Worm (Caenorhabditis elegans) whole organism, L4 larva: ENCODE data around the gene srg-65.

ENCODE experiments used
- T26A8.4 ChIP-seq: fragments of 200-800 bp; sonication (Bioruptor generic); IDR thresholded peaks from 2 replicates; pipeline ENCODE4 v1.3.6; 2022; ENCODE audit warnings: missing genetic modification characterization, missing compliant biosample characterization
- ZK337.2 ChIP-seq: fragments of 200-800 bp; sonication (Bioruptor generic); IDR thresholded peaks from 2 replicates; pipeline ENCODE4 v1.3.6; 2022; ENCODE audit warnings: missing genetic modification reagents, missing genetic modification characterization, missing compliant biosample characterization
- aha-1 ChIP-seq: fragments of 150-350 bp; peaks from one replicate; lab custom pipeline; 2014; ENCODE audit warnings: missing biosample characterization, missing genetic modification characterization
- ceh-32 ChIP-seq: sonication (generic microtip); optimal IDR thresholded peaks from 2 replicates; lab custom pipeline; 2016; ENCODE audit warnings: mild to moderate bottlenecking, missing genetic modification characterization, missing compliant biosample characterization; ENCODE audit not compliant: poor library complexity
- ceh-62 ChIP-seq: sonication (generic microtip); optimal IDR thresholded peaks from 2 replicates; lab custom pipeline; 2017; ENCODE audit warnings: missing biosample characterization, missing genetic modification characterization
- ces-1 ChIP-seq: fragments of 150-350 bp; sonication (generic microtip); optimal IDR thresholded peaks from 4 replicates; lab custom pipeline; 2014; ENCODE audit warnings: missing biosample characterization, missing genetic modification reagents, missing genetic modification characterization
- daf-8 ChIP-seq: fragments of 200-800 bp; sonication (Bioruptor generic); IDR thresholded peaks from 2 replicates; pipeline ENCODE4 v1.3.6; 2022; ENCODE audit warnings: missing genetic modification characterization, missing compliant biosample characterization
- duxl-1 ChIP-seq: sonication (generic microtip); optimal IDR thresholded peaks from 2 replicates; lab custom pipeline; 2016; ENCODE audit warnings: mild to moderate bottlenecking, missing genetic modification characterization, moderate library complexity, missing compliant biosample characterization; ENCODE audit not compliant: poor library complexity
- egl-27 ChIP-seq: sonication (generic microtip); optimal IDR thresholded peaks from 3 replicates; lab custom pipeline; 2017; ENCODE audit warnings: missing biosample characterization, missing genetic modification reagents, missing genetic modification characterization
- egl-43 ChIP-seq: fragments of 200-800 bp; sonication (Bioruptor generic); IDR thresholded peaks from 2 replicates; pipeline ENCODE4 v1.3.6; 2022; ENCODE audit warnings: missing genetic modification reagents, missing genetic modification characterization, missing compliant biosample characterization
- lin-38 ChIP-seq: fragments of 200-800 bp; sonication (Bioruptor generic); IDR thresholded peaks from 2 replicates; pipeline ENCODE4 v1.3.6; 2022; ENCODE audit warnings: missing genetic modification reagents, missing genetic modification characterization, missing compliant biosample characterization
- lin-39 ChIP-seq: fragments of 150-350 bp; optimal IDR thresholded peaks from 2 replicates; lab custom pipeline; 2014; ENCODE audit warnings: missing biosample characterization, missing genetic modification reagents, missing genetic modification characterization
- lsy-2 ChIP-seq, 2 experiments: fragments of 150-350 bp in 1 of 2; sonication (generic microtip) in 1 of 2; optimal IDR thresholded peaks; 2 replicates each; lab custom pipeline; 2014 to 2017; ENCODE audit warnings: missing biosample characterization in 2 of 2, missing genetic modification characterization in 2 of 2
- madf-5 ChIP-seq, 2 experiments: fragments of 200-800 bp; sonication (Bioruptor generic); IDR thresholded peaks; 2 replicates each; pipeline ENCODE4 v1.3.6; 2022; ENCODE audit warnings: missing compliant biosample characterization in 2 of 2, missing genetic modification characterization in 2 of 2
- mdt-29 ChIP-seq: fragments of 200-800 bp; sonication (Bioruptor generic); IDR thresholded peaks from 2 replicates; pipeline ENCODE4 v1.3.6; 2022; ENCODE audit warnings: missing genetic modification reagents, missing genetic modification characterization, missing compliant biosample characterization
- nhr-11 ChIP-seq: fragments of 150-350 bp; optimal IDR thresholded peaks from 2 replicates; lab custom pipeline; 2014; ENCODE audit warnings: missing biosample characterization, missing genetic modification characterization
- nhr-111 ChIP-seq: fragments of 200-800 bp; sonication (Bioruptor generic); optimal IDR thresholded peaks from 2 replicates; lab custom pipeline; 2018; ENCODE audit warnings: mild to moderate bottlenecking, missing genetic modification characterization, missing compliant biosample characterization
- nhr-28 ChIP-seq: fragments of 150-350 bp; optimal IDR thresholded peaks from 2 replicates; lab custom pipeline; 2014; ENCODE audit warnings: missing biosample characterization, missing genetic modification characterization
- nhr-42 ChIP-seq: fragments of 200-800 bp; sonication (Bioruptor generic); IDR thresholded peaks from 2 replicates; pipeline ENCODE4 v1.3.6; 2022; ENCODE audit warnings: missing genetic modification characterization, missing compliant biosample characterization
- nhr-76 ChIP-seq: fragments of 150-350 bp; optimal IDR thresholded peaks from 2 replicates; lab custom pipeline; 2014; ENCODE audit warnings: missing biosample characterization, missing genetic modification characterization
- pha-4 ChIP-seq, 2 experiments: fragments of 150-350 bp in 1 of 2; fragments of 200-800 bp in 1 of 2; sonication (Bioruptor generic) in 1 of 2; IDR thresholded peaks in 1 of 2; optimal IDR thresholded peaks in 1 of 2; 2 replicates each; pipeline versions ENCODE4 v1.3.6 to Lab custom; 2014 to 2022; ENCODE audit warnings: missing genetic modification characterization in 2 of 2, missing genetic modification reagents in 2 of 2, missing biosample characterization in 1 of 2, missing compliant biosample characterization in 1 of 2
- set-16 ChIP-seq: fragments of 200-800 bp; sonication (Bioruptor generic); IDR thresholded peaks from 2 replicates; pipeline ENCODE4 v1.3.6; 2022; ENCODE audit warnings: missing genetic modification reagents, missing genetic modification characterization, missing compliant biosample characterization
- spr-1 ChIP-seq: sonication (generic microtip); optimal IDR thresholded peaks from 2 replicates; lab custom pipeline; 2016; ENCODE audit warnings: mild to moderate bottlenecking, missing genetic modification characterization, missing compliant biosample characterization
- spr-3 ChIP-seq: fragments of 200-800 bp; sonication (Bioruptor generic); optimal IDR thresholded peaks from 2 replicates; lab custom pipeline; 2018; ENCODE audit warnings: mild to moderate bottlenecking, missing genetic modification characterization, missing compliant biosample characterization
- unc-62 ChIP-seq, 3 experiments: fragments of 150-350 bp in 1 of 3; sonication (generic microtip); optimal IDR thresholded peaks in 2 of 3; peaks in 1 of 3; 1 replicate in 1 of 3; 2 replicates in 2 of 3; lab custom pipeline; 2014 to 2017; ENCODE audit warnings: missing biosample characterization in 3 of 3, missing genetic modification characterization in 3 of 3, missing genetic modification reagents in 3 of 3, missing genotype in 1 of 3
- zfp-2 ChIP-seq: sonication (generic microtip); optimal IDR thresholded peaks from 2 replicates; lab custom pipeline; 2016; ENCODE audit warnings: mild to moderate bottlenecking, missing genetic modification characterization, missing compliant biosample characterization
- zip-2 ChIP-seq: fragments of 150-350 bp; optimal IDR thresholded peaks from 2 replicates; lab custom pipeline; 2014; ENCODE audit warnings: missing biosample characterization, missing genetic modification characterization
- ztf-7 ChIP-seq: fragments of 150-350 bp; optimal IDR thresholded peaks from 2 replicates; lab custom pipeline; 2014; ENCODE audit warnings: missing biosample characterization, missing genetic modification characterization

The srg-65 gene

ce11 chrV:5484866-5485265 lies at the start of gene srg-65:
Gene srg-65, minus strand, starts transcription at chrV:5484966.
- TF ChIP-seq nhr-76 (no peak), ZK337.2 (GFP tag; lab: Robert Waterston, UW) (no peak)

DNA sequence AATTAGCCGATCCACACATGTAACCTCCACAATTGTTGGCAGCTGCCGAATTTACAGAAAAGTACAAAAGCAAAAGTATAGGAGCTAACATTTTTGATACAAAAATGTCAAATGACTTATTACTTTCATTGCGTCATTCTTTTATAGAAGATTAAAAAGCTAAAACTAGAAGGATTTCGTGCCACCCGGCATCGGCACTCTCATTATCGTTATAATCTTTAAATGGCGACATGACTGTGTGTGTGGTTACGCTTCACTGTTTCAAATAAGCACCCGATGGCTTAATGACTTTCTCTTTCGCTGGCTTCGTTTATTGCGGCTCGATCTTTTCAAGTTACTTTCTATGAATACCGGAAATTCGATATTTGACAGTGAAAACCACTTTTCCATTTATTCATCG lies 49.0 kb upstream of the srg-65 start, which contains the start of gene grl-1:
TSS of gene grl-1 (minus strand) at position 101 of the 400 bp plus-strand sequence.
- TF ChIP-seq zip-2 (tag; lab: Kevin White, UChicago) = no peak
- no peak for TF ChIP-seq lin-38 (GFP tag; lab: Robert Waterston, UW)
- no peak for TF ChIP-seq ztf-7 (tag; lab: Kevin White, UChicago)
- TF ChIP-seq duxl-1 (tag; lab: Kevin White, UChicago) = no peak
- no peak for TF ChIP-seq ces-1 (GFP tag; lab: Kevin White, UChicago)
- no peak for TF ChIP-seq lin-39 (tag; lab: Kevin White, UChicago)
- no peak for TF ChIP-seq nhr-111 (GFP tag; lab: Kevin White, UChicago)
- TF ChIP-seq pha-4 (GFP tag; IDR thresholded peaks at IDR 0.05; lab: Robert Waterston, UW) = no peak
- no peak for TF ChIP-seq pha-4 (tag; optimal IDR thresholded peaks at IDR 0.05; lab: Kevin White, UChicago)
- no peak for TF ChIP-seq madf-5 (GFP tag; IDR thresholded peaks at IDR 0.05; lab: Robert Waterston, UW)
- TF ChIP-seq, all 104 proteins: peak for 0

ce11 chrV:5527694-5528093 lies 42.9 kb upstream of the srg-65 start:
- no peak for TF ChIP-seq egl-27 (tag; lab: Kevin White, UChicago)
- peak in 1 of 2 experiments; percentile 92 for TF ChIP-seq unc-62 (GFP tag; optimal IDR thresholded peaks at IDR 0.05 in 1 of 2; lab: Kevin White, UChicago)
- no peak for TF ChIP-seq unc-62 (tag; optimal IDR thresholded peaks at IDR 0.05; lab: Kevin White, UChicago)

ce11 chrV:5525208-5525607 lies 40.4 kb upstream of the srg-65 start:
- TF ChIP-seq duxl-1 (tag; lab: Kevin White, UChicago) (no peak), set-16 (GFP tag; lab: Robert Waterston, UW) (no peak), aha-1 (peak; percentile 80), mdt-29 (GFP tag; lab: Robert Waterston, UW) (no peak), egl-43 (GFP tag; lab: Robert Waterston, UW) (no peak), unc-62 (GFP tag; optimal IDR thresholded peaks at IDR 0.05 in 1 of 2; lab: Kevin White, UChicago) (peak in 1 of 2 experiments; percentile 80), unc-62 (tag; optimal IDR thresholded peaks at IDR 0.05; lab: Kevin White, UChicago) (no peak), lsy-2 (tag; optimal IDR thresholded peaks at IDR 0.05; lab: Kevin White, UChicago) (no peak)

ce11 chrV:5523260-5523659 lies 38.5 kb upstream of the srg-65 start:
- TF ChIP-seq spr-3 (GFP tag; lab: Kevin White, UChicago) = no peak
- no peak for TF ChIP-seq daf-8 (GFP tag; lab: Robert Waterston, UW)
- TF ChIP-seq nhr-42 (GFP tag; lab: Robert Waterston, UW) = no peak
- no peak for TF ChIP-seq ceh-62 (tag; lab: Kevin White, UChicago)
- TF ChIP-seq spr-1 (tag; lab: Kevin White, UChicago) = no peak
- no peak for TF ChIP-seq zfp-2 (tag; lab: Kevin White, UChicago)
- TF ChIP-seq ceh-32 (tag; lab: Kevin White, UChicago) = no peak
- peak in 1 of 2 experiments; percentile 83 for TF ChIP-seq unc-62 (GFP tag; optimal IDR thresholded peaks at IDR 0.05 in 1 of 2; lab: Kevin White, UChicago)
- TF ChIP-seq unc-62 (tag; optimal IDR thresholded peaks at IDR 0.05; lab: Kevin White, UChicago) = no peak
- TF ChIP-seq nhr-28 = peak; percentile 22

ce11 chrV:5521735-5522241 lies 37.0 kb upstream of the srg-65 start, which contains the start of gene hir-1:
Gene hir-1, plus strand, starts transcription at chrV:5522139.
- no peak for TF ChIP-seq nhr-11
- TF ChIP-seq aha-1 = peak; percentile 97
- TF ChIP-seq T26A8.4 (GFP tag; lab: Robert Waterston, UW) = 0 out of 2 replicates have a peak, but pooled peaks have one; percentile 22
- TF ChIP-seq lsy-2 (tag; optimal IDR thresholded peaks at IDR 0.05; lab: Kevin White, UChicago) = peak in 1 of 2 experiments; percentile 4
